Worm (Caenorhabditis elegans): ENCODE measurements around the gene fos-1.

ce11 chrV:6017630-6018029 is 14.2 kb downstream of the fos-1 start, which contains the start of the genes rpt-2 and aps-1:
- TF ChIP-seq egl-27 (tag; optimal IDR thresholded peaks at IDR 0.05) (peak; percentile 25), lin-13 (GFP tag; optimal IDR thresholded peaks at IDR 0.05) (peak; percentile 84), ZK546.5 (tag; optimal IDR thresholded peaks at IDR 0.05) (no peak)

Data from whole organism, L2 larva.